Worm (Caenorhabditis elegans) whole organism, L1 larva: ENCODE results near the gene T23D5.3.
"Not testable (repeated sequence)": the region's sequence is repeated elsewhere in the genome, so short reads cannot be mapped to it uniquely, and the experiment has no call there.

Source experiments
- C16A3.4 ChIP-seq: fragments of 150-350 bp; optimal IDR thresholded peaks from 2 replicates; lab custom pipeline; 2014; ENCODE audit warnings: missing biosample characterization, missing genetic modification characterization
- aha-1 ChIP-seq: fragments of 150-350 bp; optimal IDR thresholded peaks from 2 replicates; lab custom pipeline; 2014; ENCODE audit warnings: missing biosample characterization, missing genetic modification characterization
- alr-1 ChIP-seq: fragments of 200-800 bp; sonication (Bioruptor generic); optimal IDR thresholded peaks from 2 replicates; lab custom pipeline; 2018; ENCODE audit warnings: borderline replicate concordance, mild to moderate bottlenecking, missing genetic modification characterization, missing compliant biosample characterization
- ama-1 ChIP-seq: fragments of 150-350 bp; optimal IDR thresholded peaks from 2 replicates; lab custom pipeline; 2014
- ceh-63 ChIP-seq: fragments of 200-800 bp; sonication (Bioruptor generic); optimal IDR thresholded peaks from 2 replicates; lab custom pipeline; 2018; ENCODE audit warnings: mild to moderate bottlenecking, missing genetic modification characterization, missing compliant biosample characterization
- ceh-8 ChIP-seq: fragments of 200-800 bp; sonication (Bioruptor generic); optimal IDR thresholded peaks from 2 replicates; lab custom pipeline; 2018; ENCODE audit warnings: mild to moderate bottlenecking, missing genetic modification characterization, moderate library complexity, missing compliant biosample characterization
- ceh-82 ChIP-seq, 3 experiments: fragments of 150-350 bp in 1 of 3; sonication (generic microtip) in 2 of 3; optimal IDR thresholded peaks; 2 replicates each; lab custom pipeline; 2014 to 2017; ENCODE audit warnings: missing biosample characterization in 3 of 3, missing genetic modification characterization in 3 of 3
- ceh-88 ChIP-seq: fragments of 200-800 bp; sonication (Bioruptor generic); IDR thresholded peaks from 2 replicates; pipeline ENCODE4 v1.3.6; 2022; ENCODE audit warnings: missing genetic modification characterization, missing compliant biosample characterization
- dpl-1 ChIP-seq, 3 experiments: fragments of 150-350 bp in 2 of 3; sonication (generic microtip) in 1 of 3; optimal IDR thresholded peaks; 2 replicates each; lab custom pipeline; 2014 to 2017; ENCODE audit warnings: missing biosample characterization in 3 of 3, missing genetic modification characterization in 3 of 3, missing genetic modification reagents in 3 of 3
- efl-1 ChIP-seq, 4 experiments: fragments of 150-350 bp; optimal IDR thresholded peaks in 3 of 4; peaks in 1 of 4; 1 replicate in 1 of 4; 2 replicates in 3 of 4; lab custom pipeline; 2014; ENCODE audit warnings: missing biosample characterization in 2 of 4, missing genetic modification characterization in 2 of 4, missing genetic modification reagents in 2 of 4
- elt-2 ChIP-seq: sonication (generic microtip); optimal IDR thresholded peaks from 2 replicates; lab custom pipeline; 2016; ENCODE audit warnings: missing genetic modification characterization, mild to moderate bottlenecking, inconsistent platforms, missing compliant biosample characterization, missing genetic modification reagents
- ets-5 ChIP-seq: fragments of 200-800 bp; sonication (Bioruptor generic); IDR thresholded peaks from 2 replicates; pipeline ENCODE4 v1.3.6; 2022; ENCODE audit warnings: missing genetic modification characterization, missing compliant biosample characterization
- fkh-8 ChIP-seq: sonication (generic microtip); optimal IDR thresholded peaks from 2 replicates; lab custom pipeline; 2016; ENCODE audit warnings: mild to moderate bottlenecking, missing genetic modification characterization, missing compliant biosample characterization
- hlh-17 ChIP-seq: fragments of 200-800 bp; sonication (Bioruptor generic); optimal IDR thresholded peaks from 2 replicates; lab custom pipeline; 2018; ENCODE audit warnings: missing genetic modification characterization, mild to moderate bottlenecking, missing compliant biosample characterization, moderate library complexity, borderline replicate concordance
- hpl-2 ChIP-seq: fragments of 150-350 bp; optimal IDR thresholded peaks from 2 replicates; lab custom pipeline; 2014; ENCODE audit warnings: missing biosample characterization, missing genetic modification reagents, missing genetic modification characterization
- jun-1 ChIP-seq: fragments of 150-350 bp; optimal IDR thresholded peaks from 2 replicates; lab custom pipeline; 2014; ENCODE audit warnings: missing biosample characterization, missing genetic modification reagents, missing genetic modification characterization
- lin-13 ChIP-seq: fragments of 150-350 bp; optimal IDR thresholded peaks from 2 replicates; lab custom pipeline; 2014; ENCODE audit warnings: missing biosample characterization, missing genetic modification reagents, missing genetic modification characterization
- lin-15B ChIP-seq: fragments of 150-350 bp; sonication (generic microtip); optimal IDR thresholded peaks from 3 replicates; lab custom pipeline; 2014; ENCODE audit warnings: missing biosample characterization, missing genetic modification characterization
- lsy-2 ChIP-seq, 2 experiments: fragments of 150-350 bp; optimal IDR thresholded peaks; 2 replicates each; lab custom pipeline; 2014; ENCODE audit warnings: missing biosample characterization in 2 of 2, missing genetic modification characterization in 2 of 2
- mab-9 ChIP-seq: fragments of 200-800 bp; sonication (Bioruptor generic); IDR thresholded peaks from 2 replicates; pipeline ENCODE4 v1.3.6; 2022; ENCODE audit warnings: missing genetic modification reagents, missing genetic modification characterization, missing compliant biosample characterization
- mdl-1 ChIP-seq, 2 experiments: fragments of 150-350 bp; optimal IDR thresholded peaks; 2 replicates each; lab custom pipeline; 2014 to 2017; ENCODE audit warnings: missing biosample characterization in 2 of 2, missing genetic modification characterization in 2 of 2, inconsistent platforms in 1 of 2
- mef-2 ChIP-seq: fragments of 150-350 bp; optimal IDR thresholded peaks from 2 replicates; lab custom pipeline; 2014; ENCODE audit warnings: missing biosample characterization, missing genetic modification characterization
- nhr-11 ChIP-seq: fragments of 150-350 bp; optimal IDR thresholded peaks from 2 replicates; lab custom pipeline; 2014; ENCODE audit warnings: missing biosample characterization, missing genetic modification characterization
- nhr-12 ChIP-seq: sonication (generic microtip); optimal IDR thresholded peaks from 2 replicates; lab custom pipeline; 2017; ENCODE audit warnings: missing biosample characterization, missing genetic modification characterization
- nhr-19 ChIP-seq: fragments of 200-800 bp; sonication (Bioruptor generic); conservative IDR thresholded peaks from 2 replicates; pipeline ENCODE4 v1.3.6; 2022; ENCODE audit warnings: missing genetic modification characterization, missing compliant biosample characterization
- nhr-28 ChIP-seq: fragments of 150-350 bp; optimal IDR thresholded peaks from 2 replicates; lab custom pipeline; 2014; ENCODE audit warnings: missing biosample characterization, missing genetic modification characterization
- nhr-84 ChIP-seq: sonication (generic microtip); optimal IDR thresholded peaks from 2 replicates; lab custom pipeline; 2017; ENCODE audit warnings: missing biosample characterization, missing genetic modification characterization
- nhr-90 ChIP-seq: sonication (generic microtip); optimal IDR thresholded peaks from 2 replicates; lab custom pipeline; 2016; ENCODE audit warnings: mild to moderate bottlenecking, missing genetic modification characterization, missing compliant biosample characterization; ENCODE audit not compliant: poor library complexity
- pax-3 ChIP-seq: fragments of 200-800 bp; sonication (Bioruptor generic); optimal IDR thresholded peaks from 2 replicates; lab custom pipeline; 2018; ENCODE audit warnings: mild to moderate bottlenecking, missing genetic modification characterization, moderate library complexity, missing compliant biosample characterization
- snpc-4 ChIP-seq: fragments of 150-350 bp; optimal IDR thresholded peaks from 2 replicates; lab custom pipeline; 2014; ENCODE audit warnings: missing biosample characterization, missing genetic modification characterization
- snu-23 ChIP-seq: sonication (generic microtip); optimal IDR thresholded peaks from 2 replicates; lab custom pipeline; 2016; ENCODE audit warnings: missing genetic modification characterization, missing compliant biosample characterization
- swsn-7 ChIP-seq: sonication (generic microtip); optimal IDR thresholded peaks from 2 replicates; lab custom pipeline; 2016; ENCODE audit warnings: missing genetic modification characterization, missing compliant biosample characterization
- tbx-2 ChIP-seq: sonication (generic microtip); optimal IDR thresholded peaks from 2 replicates; lab custom pipeline; 2016; ENCODE audit warnings: missing genetic modification characterization, missing compliant biosample characterization
- tlp-1 ChIP-seq: fragments of 150-350 bp; optimal IDR thresholded peaks from 2 replicates; lab custom pipeline; 2014; ENCODE audit warnings: missing biosample characterization, missing genetic modification characterization
- unc-130 ChIP-seq: fragments of 150-350 bp; optimal IDR thresholded peaks from 2 replicates; lab custom pipeline; 2017; ENCODE audit warnings: missing biosample characterization, missing genetic modification characterization, inconsistent platforms
- unc-98 ChIP-seq: fragments of 200-800 bp; sonication (Bioruptor generic); IDR thresholded peaks from 2 replicates; pipeline ENCODE4 v1.3.6; 2022; ENCODE audit warnings: missing genetic modification characterization, missing compliant biosample characterization
- xbp-1 ChIP-seq: sonication (generic microtip); optimal IDR thresholded peaks from 2 replicates; lab custom pipeline; 2016; ENCODE audit warnings: missing genetic modification characterization, missing compliant biosample characterization
- zag-1 ChIP-seq: fragments of 150-350 bp; optimal IDR thresholded peaks from 2 replicates; lab custom pipeline; 2014; ENCODE audit warnings: missing biosample characterization, missing genetic modification characterization

T23D5.3 gene

ce11 chrV:15748343-15748742 lies 14.9 kb upstream of the T23D5.3 start, which contains the start of gene T23D5.8:
Gene T23D5.8, minus strand, starts transcription at chrV:15748443.
- TF ChIP-seq C16A3.4 (tag; lab: Kevin White, UChicago); efl-1 (optimal IDR thresholded peaks at IDR 0.05; lab: Kevin White, UChicago); efl-1 (GFP tag; optimal IDR thresholded peaks at IDR 0.05 in 1 of 2; lab: Kevin White, UChicago); xbp-1 (tag; lab: Kevin White, UChicago): not testable (repeated sequence)

DNA sequence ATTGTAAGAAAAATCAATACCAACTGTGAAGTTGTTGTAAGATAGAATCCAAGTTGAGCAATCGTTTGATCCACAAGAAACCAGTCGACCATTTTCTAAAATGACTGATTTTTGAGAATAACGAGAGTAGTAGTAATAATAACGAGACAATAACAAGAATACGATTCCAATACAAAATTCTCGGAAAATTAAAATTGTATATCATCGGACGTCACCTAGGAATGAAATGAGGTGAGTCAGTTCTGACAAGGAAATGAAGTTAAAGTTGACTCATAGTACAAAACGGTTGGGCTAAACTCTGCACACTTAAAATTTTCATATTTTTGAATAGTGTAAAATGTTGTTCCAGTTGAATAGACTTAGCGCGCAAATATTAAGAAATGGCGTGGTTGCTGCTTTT lies 10.9 kb upstream of the T23D5.3 start, which contains the start of gene str-19:
TSS of gene str-19 (minus strand) at position 101 of the 400 bp plus-strand sequence.
- not testable (repeated sequence) for TF ChIP-seq nhr-12 (tag; lab: Kevin White, UChicago); nhr-28 (tag; lab: Kevin White, UChicago); lin-13 (GFP tag; lab: Kevin White, UChicago)
- TF ChIP-seq, all 84 proteins: peak for 0; not testable (repeated sequence) for 84

- TF ChIP-seq hpl-2 (no peak), zag-1 (no peak), lsy-2 (tag; optimal IDR thresholded peaks at IDR 0.05; lab: Kevin White, UChicago) (no peak), unc-130 (tag; lab: Kevin White, UChicago) (no peak), dpl-1 (GFP tag; optimal IDR thresholded peaks at IDR 0.05; lab: Kevin White, UChicago) (no peak), alr-1 (tag; lab: Kevin White, UChicago) (no peak), ceh-82 (tag; optimal IDR thresholded peaks at IDR 0.05; lab: Kevin White, UChicago) (no peak), nhr-19 (no peak)
Observed at ce11 chrV:15741851-15742250, 8.4 kb upstream of the T23D5.3 start, which contains the start of gene str-18. Gene str-18, minus strand, starts transcription at chrV:15741951.

- TF ChIP-seq jun-1 (tag; lab: Kevin White, UChicago) (no peak), snu-23 (GFP tag; lab: Kevin White, UChicago) (no peak), fkh-8 (tag; lab: Kevin White, UChicago) (no peak), snpc-4 (tag; lab: Kevin White, UChicago) (no peak), dpl-1 (GFP tag; optimal IDR thresholded peaks at IDR 0.05; lab: Kevin White, UChicago) (no peak), ceh-88 (no peak), lin-15B (no peak), unc-98 (GFP tag; lab: Robert Waterston, UW) (no peak), mef-2 (tag; lab: Kevin White, UChicago) (no peak), tbx-2 (tag; lab: Kevin White, UChicago) (no peak), nhr-12 (tag; lab: Kevin White, UChicago) (no peak), ets-5 (GFP tag; lab: Robert Waterston, UW) (no peak), pax-3 (no peak), ceh-63 (GFP tag; lab: Kevin White, UChicago) (no peak)
Observed at ce11 chrV:15735720-15736119, 2.3 kb upstream of the T23D5.3 start, which contains the start of gene str-27. Gene str-27, minus strand, starts transcription at chrV:15735820.

ce11 chrV:15733020-15733419 lies 448 bp downstream of the T23D5.3 start:
- no peak for TF ChIP-seq elt-2
- TF ChIP-seq nhr-84 (tag; lab: Kevin White, UChicago), result no peak
- TF ChIP-seq hpl-2, result no peak
- TF ChIP-seq hlh-17, result no peak
- no peak for TF ChIP-seq mab-9 (GFP tag; lab: Robert Waterston, UW)
- no peak for TF ChIP-seq nhr-12 (tag; lab: Kevin White, UChicago)
- no peak for TF ChIP-seq nhr-90 (tag; lab: Kevin White, UChicago)
- no peak for TF ChIP-seq nhr-11 (tag; lab: Kevin White, UChicago)
- no peak for TF ChIP-seq swsn-7 (tag; lab: Kevin White, UChicago)
- no peak for TF ChIP-seq tlp-1
- no peak for TF ChIP-seq mdl-1 (tag; optimal IDR thresholded peaks at IDR 0.05; lab: Kevin White, UChicago)
- TF ChIP-seq tbx-2 (tag; lab: Kevin White, UChicago), result no peak
- no peak for TF ChIP-seq ceh-8 (GFP tag; lab: Kevin White, UChicago)
- TF ChIP-seq ama-1 (lab: Kevin White, UChicago), result no peak
- TF ChIP-seq jun-1 (tag; lab: Kevin White, UChicago), result no peak
- TF ChIP-seq xbp-1 (tag; lab: Kevin White, UChicago), result no peak
- no peak for TF ChIP-seq aha-1
- TF ChIP-seq nhr-28 (tag; lab: Kevin White, UChicago), result no peak
- TF ChIP-seq, all 84 proteins: peak for 0
